Worm (Caenorhabditis elegans) whole organism, young adult: ENCODE results near the gene pals-20.

Source experiments
- F57C9.4 ChIP-seq: sonication (generic microtip); optimal IDR thresholded peaks from 2 replicates; lab custom pipeline; 2017; ENCODE audit warnings: mild to moderate bottlenecking, missing genetic modification characterization, missing compliant biosample characterization
- ama-1 ChIP-seq, 3 experiments: fragments of 150-350 bp in 1 of 3; sonication (generic microtip) in 2 of 3; optimal IDR thresholded peaks; 2 replicates each; lab custom pipeline; 2014 to 2018; ENCODE audit warnings: missing biosample characterization in 2 of 3, missing genetic modification characterization in 2 of 3, missing genetic modification reagents in 2 of 3

ce11 chrIII:1355320-1355719, 32.8 kb downstream of the pals-20 start, which contains the start of gene Y82E9BL.1:
- TF ChIP-seq ama-1 (optimal IDR thresholded peaks at IDR 0.05; lab: Kevin White, UChicago) (no peak), ama-1 (GFP tag; optimal IDR thresholded peaks at IDR 0.05; lab: Kevin White, UChicago) (no peak), F57C9.4 (tag; lab: Kevin White, UChicago) (no peak)
